Fruit fly (Drosophila melanogaster) whole organism, embryonic: ENCODE measurements around the gene CG43295.

ENCODE experiments used
- Antp ChIP-seq: fragments of 200-800 bp; sonication (Bioruptor generic); optimal IDR thresholded peaks from 3 replicates; lab custom pipeline; 2016; ENCODE audit warnings: missing biosample characterization, missing genetic modification characterization
- BtbVII ChIP-seq: fragments of 200-800 bp; sonication (Bioruptor generic); optimal IDR thresholded peaks from 3 replicates; lab custom pipeline; 2017; ENCODE audit warnings: missing biosample characterization, mild to moderate bottlenecking, missing genetic modification characterization
- CG13894 ChIP-seq: fragments of 200-800 bp; sonication (Bioruptor generic); optimal IDR thresholded peaks from 3 replicates; lab custom pipeline; 2018; ENCODE audit warnings: missing biosample characterization, mild to moderate bottlenecking, missing genetic modification characterization, moderate library complexity
- CG14667 ChIP-seq: fragments of 200-800 bp; sonication (Bioruptor generic); IDR thresholded peaks from 2 replicates; pipeline ENCODE4 v1.3.6; 2022; ENCODE audit warnings: missing biosample characterization, missing genetic modification characterization
- CG1602 ChIP-seq: fragments of 200-800 bp; sonication (Bioruptor generic); optimal IDR thresholded peaks from 3 replicates; lab custom pipeline; 2016; ENCODE audit warnings: missing biosample characterization, missing genetic modification characterization
- CG16779 ChIP-seq: fragments of 200-800 bp; sonication (Bioruptor generic); IDR thresholded peaks from 2 replicates; pipeline ENCODE4 v1.3.6; 2022; ENCODE audit warnings: missing biosample characterization, missing genetic modification characterization
- CG16813 ChIP-seq: fragments of 200-800 bp; sonication (Bioruptor generic); IDR thresholded peaks from 3 replicates; pipeline ENCODE4 v1.3.6; 2022; ENCODE audit warnings: missing biosample characterization, missing genetic modification characterization; ENCODE audit not compliant: partially characterized antibody
- CG16863 ChIP-seq: fragments of 200-800 bp; sonication (Bioruptor generic); optimal IDR thresholded peaks from 3 replicates; lab custom pipeline; 2016; ENCODE audit warnings: missing biosample characterization, missing genetic modification characterization
- CG17802 ChIP-seq: fragments of 200-800 bp; sonication (Bioruptor generic); optimal IDR thresholded peaks from 2 replicates; lab custom pipeline; 2018; ENCODE audit warnings: missing biosample characterization, mild to moderate bottlenecking, missing genetic modification characterization, moderate library complexity
- CG18599 ChIP-seq: fragments of 200-800 bp; sonication (Bioruptor generic); optimal IDR thresholded peaks from 3 replicates; lab custom pipeline; 2017; ENCODE audit warnings: missing biosample characterization, missing genetic modification characterization, mild to moderate bottlenecking, moderate library complexity, missing genetic modification reagents
- CG2120 ChIP-seq: fragments of 200-800 bp; sonication (Bioruptor generic); optimal IDR thresholded peaks from 3 replicates; lab custom pipeline; 2016; ENCODE audit warnings: missing biosample characterization, missing genetic modification characterization
- CG34224 ChIP-seq: fragments of 200-800 bp; sonication (Bioruptor generic); IDR thresholded peaks from 3 replicates; pipeline ENCODE4 v1.3.6; 2022; ENCODE audit warnings: missing biosample characterization, missing genetic modification characterization; ENCODE audit not compliant: partially characterized antibody
- CG4404 ChIP-seq: fragments of 200-800 bp; sonication (Bioruptor generic); IDR thresholded peaks from 2 replicates; pipeline ENCODE4 v1.3.6; 2022; ENCODE audit warnings: missing biosample characterization, missing genetic modification characterization
- CG5245 ChIP-seq: fragments of 200-800 bp; sonication (Bioruptor generic); optimal IDR thresholded peaks from 3 replicates; lab custom pipeline; 2016; ENCODE audit warnings: missing biosample characterization, missing genetic modification characterization
- CG5953 ChIP-seq: fragments of 200-800 bp; sonication (Bioruptor generic); IDR thresholded peaks from 2 replicates; pipeline ENCODE4 v1.3.6; 2022; ENCODE audit warnings: missing biosample characterization, missing genetic modification characterization
- CG6689 ChIP-seq: fragments of 200-800 bp; sonication (Bioruptor generic); IDR thresholded peaks from 2 replicates; pipeline ENCODE4 v1.3.6; 2022; ENCODE audit warnings: missing biosample characterization, missing genetic modification characterization
- CG7745 ChIP-seq: fragments of 200-800 bp; sonication (Bioruptor generic); optimal IDR thresholded peaks from 2 replicates; lab custom pipeline; 2018; ENCODE audit warnings: missing biosample characterization, mild to moderate bottlenecking, missing genetic modification characterization, moderate library complexity
- Dfd ChIP-seq, 2 experiments: fragments of >200 bp; optimal IDR thresholded peaks; 2 replicates each; lab custom pipeline; 2017; ENCODE audit warnings: missing biosample characterization in 2 of 2, missing genetic modification characterization in 2 of 2
- Drgx ChIP-seq: fragments of 200-800 bp; sonication (Bioruptor generic); IDR thresholded peaks from 2 replicates; pipeline ENCODE4 v1.3.6; 2022; ENCODE audit warnings: missing biosample characterization, missing genetic modification characterization
- HLH3B ChIP-seq: fragments of 200-800 bp; sonication (Bioruptor generic); IDR thresholded peaks from 2 replicates; pipeline ENCODE4 v1.3.6; 2022; ENCODE audit warnings: missing biosample characterization, missing genetic modification characterization
- Hr51 ChIP-seq, 2 experiments: fragments of 200-800 bp; sonication (Bioruptor generic); optimal IDR thresholded peaks; 2 replicates in 1 of 2; 3 replicates in 1 of 2; lab custom pipeline; 2016 to 2018; ENCODE audit warnings: missing biosample characterization in 2 of 2, missing genetic modification characterization in 2 of 2, mild to moderate bottlenecking in 1 of 2, moderate library complexity in 1 of 2
- Jarid2 ChIP-seq: fragments of 200-800 bp; sonication (Bioruptor generic); optimal IDR thresholded peaks from 3 replicates; lab custom pipeline; 2017; ENCODE audit warnings: mild to moderate bottlenecking, missing biosample characterization, missing genetic modification reagents, missing genetic modification characterization
- Nf-YA ChIP-seq: fragments of 200-800 bp; sonication (Bioruptor generic); IDR thresholded peaks from 2 replicates; pipeline ENCODE4 v1.3.6; 2022; ENCODE audit warnings: missing biosample characterization, missing genetic modification characterization
- Nf-YB ChIP-seq: fragments of 200-800 bp; sonication (Bioruptor generic); optimal IDR thresholded peaks from 3 replicates; lab custom pipeline; 2019; ENCODE audit warnings: missing biosample characterization, mild to moderate bottlenecking, missing genetic modification characterization, moderate library complexity
- Opbp ChIP-seq: fragments of 200-800 bp; sonication (Bioruptor generic); IDR thresholded peaks from 3 replicates; pipeline ENCODE4 v1.3.6; 2022; ENCODE audit warnings: missing biosample characterization, missing genetic modification characterization; ENCODE audit not compliant: partially characterized antibody
- Ravus ChIP-seq: fragments of 200-800 bp; sonication (Bioruptor generic); IDR thresholded peaks from 2 replicates; pipeline ENCODE4 v1.3.6; 2022; ENCODE audit warnings: missing biosample characterization, missing genetic modification characterization
- Sox102F ChIP-seq: fragments of 200-800 bp; sonication (Bioruptor generic); optimal IDR thresholded peaks from 2 replicates; lab custom pipeline; 2018; ENCODE audit warnings: missing biosample characterization, mild to moderate bottlenecking, missing genetic modification characterization, moderate library complexity
- Taf1 ChIP-seq: fragments of 200-800 bp; sonication (Bioruptor generic); IDR thresholded peaks from 2 replicates; pipeline ENCODE4 v1.3.6; 2022; ENCODE audit warnings: missing biosample characterization, missing genetic modification characterization
- Tbp ChIP-seq: fragments of >200 bp; optimal IDR thresholded peaks from 2 replicates; lab custom pipeline; 2018; ENCODE audit warnings: missing biosample characterization, missing genetic modification characterization
- YL-1 ChIP-seq: fragments of 200-800 bp; sonication (Bioruptor generic); optimal IDR thresholded peaks from 3 replicates; lab custom pipeline; 2017; ENCODE audit warnings: missing biosample characterization, mild to moderate bottlenecking, missing genetic modification characterization
- ac ChIP-seq: fragments of 200-800 bp; sonication (Bioruptor generic); optimal IDR thresholded peaks from 3 replicates; lab custom pipeline; 2017; ENCODE audit warnings: missing biosample characterization, mild to moderate bottlenecking, missing genetic modification characterization
- bab2 ChIP-seq: fragments of 200-800 bp; sonication (Bioruptor generic); optimal IDR thresholded peaks from 2 replicates; lab custom pipeline; 2016; ENCODE audit warnings: missing biosample characterization, missing genetic modification characterization
- bigmax ChIP-seq: fragments of 200-800 bp; sonication (Bioruptor generic); optimal IDR thresholded peaks from 2 replicates; lab custom pipeline; 2018; ENCODE audit warnings: missing biosample characterization, mild to moderate bottlenecking, missing genetic modification characterization
- chif ChIP-seq, 2 experiments: fragments of 200-800 bp; sonication (Bioruptor generic); optimal IDR thresholded peaks; 3 replicates each; lab custom pipeline; 2016; ENCODE audit warnings: missing biosample characterization in 2 of 2, missing genetic modification characterization in 2 of 2
- cwo ChIP-seq: fragments of 200-800 bp; sonication (Bioruptor generic); optimal IDR thresholded peaks from 3 replicates; lab custom pipeline; 2017; ENCODE audit warnings: missing biosample characterization, missing genetic modification characterization, mild to moderate bottlenecking, moderate library complexity, missing genetic modification reagents
- dimm ChIP-seq: fragments of 200-800 bp; sonication (Bioruptor generic); IDR thresholded peaks from 2 replicates; pipeline ENCODE4 v1.3.6; 2022; ENCODE audit warnings: missing biosample characterization, missing genetic modification characterization
- dmrt99B ChIP-seq: fragments of 200-800 bp; sonication (Bioruptor generic); optimal IDR thresholded peaks from 2 replicates; lab custom pipeline; 2018; ENCODE audit warnings: missing biosample characterization, mild to moderate bottlenecking, missing genetic modification characterization, moderate library complexity
- ewg ChIP-seq: fragments of 200-800 bp; sonication (Bioruptor generic); optimal IDR thresholded peaks from 3 replicates; lab custom pipeline; 2017; ENCODE audit warnings: mild to moderate bottlenecking, missing biosample characterization, missing genetic modification reagents, missing genetic modification characterization
- gt ChIP-seq: fragments of 200-800 bp; sonication (Bioruptor generic); IDR thresholded peaks from 2 replicates; pipeline ENCODE4 v1.3.6; 2022; ENCODE audit warnings: missing biosample characterization, missing genetic modification characterization
- hth ChIP-seq: fragments of >200 bp; optimal IDR thresholded peaks from 2 replicates; lab custom pipeline; 2017; ENCODE audit warnings: inconsistent platforms
- ind ChIP-seq: fragments of 200-800 bp; sonication (Bioruptor generic); optimal IDR thresholded peaks from 3 replicates; lab custom pipeline; 2016; ENCODE audit warnings: missing biosample characterization, missing genetic modification characterization
- ken ChIP-seq: fragments of 200-800 bp; sonication (Bioruptor generic); IDR thresholded peaks from 3 replicates; pipeline ENCODE4 v1.3.6; 2022; ENCODE audit warnings: missing biosample characterization, missing genetic modification characterization
- klu ChIP-seq: fragments of 200-800 bp; sonication (Bioruptor generic); IDR thresholded peaks from 2 replicates; pipeline ENCODE4 v1.3.6; 2022; ENCODE audit warnings: missing biosample characterization, missing genetic modification characterization
- kni ChIP-seq: fragments of 200-800 bp; sonication (Bioruptor generic); optimal IDR thresholded peaks from 3 replicates; lab custom pipeline; 2017; ENCODE audit warnings: mild to moderate bottlenecking, missing biosample characterization, missing genetic modification reagents, missing genetic modification characterization
- scrt ChIP-seq: fragments of 200-800 bp; sonication (Bioruptor generic); optimal IDR thresholded peaks from 2 replicates; lab custom pipeline; 2018; ENCODE audit warnings: missing biosample characterization, mild to moderate bottlenecking, missing genetic modification characterization, moderate library complexity
- shn ChIP-seq: fragments of 200-800 bp; sonication (Bioruptor generic); optimal IDR thresholded peaks from 3 replicates; lab custom pipeline; 2016; ENCODE audit warnings: missing biosample characterization, missing genetic modification characterization
- sna ChIP-seq: fragments of 200-800 bp; sonication (Bioruptor generic); IDR thresholded peaks from 2 replicates; pipeline ENCODE4 v1.3.6; 2022; ENCODE audit warnings: missing biosample characterization, missing genetic modification characterization; ENCODE audit not compliant: partially characterized antibody
- tgo ChIP-seq: fragments of 200-800 bp; sonication (Bioruptor generic); IDR thresholded peaks from 3 replicates; pipeline ENCODE4 v1.3.6; 2022; ENCODE audit warnings: missing biosample characterization, missing genetic modification characterization
- tup ChIP-seq: fragments of 200-800 bp; sonication (Bioruptor generic); optimal IDR thresholded peaks from 2 replicates; lab custom pipeline; 2016; ENCODE audit warnings: missing biosample characterization, mild to moderate bottlenecking, missing genetic modification characterization, moderate library complexity

The CG43295 gene

DNA sequence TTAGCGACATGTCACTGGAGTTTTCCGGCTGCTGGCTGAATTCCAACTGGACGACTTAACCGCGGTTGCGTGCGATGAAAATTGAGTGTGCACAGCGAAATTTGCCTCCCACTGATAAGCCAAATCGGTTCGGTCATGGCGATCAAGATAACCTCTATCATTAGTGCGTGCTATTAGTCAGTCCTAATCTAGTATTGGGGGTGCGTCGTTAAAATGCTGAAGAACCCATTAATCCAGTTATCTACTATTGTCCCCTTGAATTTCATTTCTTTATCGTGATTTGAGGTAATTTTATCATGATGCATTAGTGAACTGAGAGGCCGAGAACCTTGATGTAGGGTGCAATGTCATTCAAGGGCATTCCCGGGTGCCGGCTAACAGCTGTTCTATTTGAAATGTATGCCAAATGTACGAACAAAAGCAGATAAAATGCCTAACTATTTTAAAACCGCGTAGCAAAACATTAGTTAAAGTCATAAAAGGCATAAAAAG lies 22.9 kb downstream of the CG43295 start, which contains the start of gene Pgm1 (continued):
- TF ChIP-seq ewg (peak; percentile 44), Jarid2 (GFP tag; lab: Kevin White, UChicago) (no peak), CG18599 (GFP tag; lab: Kevin White, UChicago) (peak; percentile 90), sna (GFP tag; lab: Robert Waterston, UW) (0 out of 2 replicates have a peak, but pooled peaks have one; percentile 40), Sox102F (GFP tag; lab: Kevin White, UChicago) (no peak), YL-1 (peak; percentile 61), CG2120 (peak; percentile 93), CG16813 (no peak), shn (peak; percentile 96), CG14667 (peak; percentile 69; the same call in 1 of the 2 replicates), dimm (GFP tag; lab: Robert Waterston, UW) (no peak), kni (GFP tag; lab: Kevin White, UChicago) (no peak), Tbp (GFP tag; lab: Kevin White, UChicago) (no peak), bigmax (GFP tag; lab: Kevin White, UChicago) (no peak), bab2 (GFP tag; lab: Kevin White, UChicago) (peak; percentile 91), tup (GFP tag; lab: Kevin White, UChicago) (peak; percentile 74), Nf-YA (GFP tag; lab: Robert Waterston, UW) (peak; percentile 54; the same call in 1 of the 2 replicates), Taf1 (GFP tag; lab: Robert Waterston, UW) (peak; percentile 37; the same call in 1 of the 2 replicates), HLH3B (peak; percentile 60), CG1602 (peak; percentile 73), CG17802 (peak; percentile 33), CG6689 (GFP tag; lab: Robert Waterston, UW) (peak; percentile 59), klu (0 out of 2 replicates have a peak, but pooled peaks have one; percentile 28), dmrt99B (tag; lab: Kevin White, UChicago) (no peak), Opbp (GFP tag; lab: Robert Waterston, UW) (no peak), Ravus (no peak), chif (GFP tag; optimal IDR thresholded peaks at IDR 0.05; lab: Kevin White, UChicago) (peak; percentile 88 to 90), Dfd (GFP tag; optimal IDR thresholded peaks at IDR 0.05; lab: Kevin White, UChicago) (no peak), ind (GFP tag; lab: Kevin White, UChicago) (peak; percentile 90), Drgx (GFP tag; lab: Robert Waterston, UW) (peak; percentile 82), CG5953 (GFP tag; lab: Robert Waterston, UW) (peak; percentile 60; the same call in 1 of the 2 replicates), hth (lab: Kevin White, UChicago) (no peak), CG13894 (tag; lab: Kevin White, UChicago) (no peak), tgo (GFP tag; lab: Robert Waterston, UW) (peak; percentile 46; the same call in 2 of the 3 replicates), scrt (GFP tag; lab: Kevin White, UChicago) (peak; percentile 80), Antp (GFP tag; lab: Kevin White, UChicago) (peak; percentile 94), CG5245 (GFP tag; lab: Kevin White, UChicago) (peak; percentile 69), gt (GFP tag; lab: Robert Waterston, UW) (no peak), CG4404 (GFP tag; lab: Robert Waterston, UW) (peak; percentile 37), CG34224 (GFP tag; lab: Robert Waterston, UW) (0 out of 3 replicates have a peak, but pooled peaks have one; percentile 31), Nf-YB (GFP tag; lab: Kevin White, UChicago) (peak; percentile 65), ac (GFP tag; lab: Kevin White, UChicago) (peak; percentile 69), CG16863 (peak; percentile 92), Hr51 (GFP tag; optimal IDR thresholded peaks at IDR 0.05; lab: Kevin White, UChicago) (peak in 1 of 2 experiments; percentile 84), BtbVII (GFP tag; lab: Kevin White, UChicago) (peak; percentile 77), ken (GFP tag; lab: Robert Waterston, UW) (peak; percentile 73; the same call in 2 of the 3 replicates), CG16779 (GFP tag; lab: Robert Waterston, UW) (peak; percentile 74), cwo (GFP tag; lab: Kevin White, UChicago) (peak; percentile 82), CG7745 (tag; lab: Kevin White, UChicago) (no peak)
